Worm (Caenorhabditis elegans) whole organism, L1 larva: Measurements from ENCODE around the gene C05D11.13.
A peak's percentile ranks its signal among the peaks of the same experiment; 100 is the strongest.

ENCODE experiments used
- C04F5.9 ChIP-seq: sonication (generic microtip); optimal IDR thresholded peaks from 2 replicates; lab custom pipeline; 2016; ENCODE audit warnings: missing genetic modification characterization, missing compliant biosample characterization
- C34B4.2 ChIP-seq: sonication (generic microtip); optimal IDR thresholded peaks from 2 replicates; lab custom pipeline; 2017; ENCODE audit warnings: mild to moderate bottlenecking, missing genetic modification characterization, missing compliant biosample characterization
- Y116A8C.19 ChIP-seq: sonication (generic microtip); optimal IDR thresholded peaks from 2 replicates; lab custom pipeline; 2016; ENCODE audit warnings: missing compliant biosample characterization, missing genetic modification characterization, borderline replicate concordance
- aly-2 ChIP-seq: fragments of 150-350 bp; optimal IDR thresholded peaks from 2 replicates; lab custom pipeline; 2014; ENCODE audit warnings: missing biosample characterization, missing genetic modification characterization
- ceh-63 ChIP-seq: fragments of 200-800 bp; sonication (Bioruptor generic); optimal IDR thresholded peaks from 2 replicates; lab custom pipeline; 2018; ENCODE audit warnings: mild to moderate bottlenecking, missing genetic modification characterization, missing compliant biosample characterization
- ceh-8 ChIP-seq: fragments of 200-800 bp; sonication (Bioruptor generic); optimal IDR thresholded peaks from 2 replicates; lab custom pipeline; 2018; ENCODE audit warnings: mild to moderate bottlenecking, missing genetic modification characterization, moderate library complexity, missing compliant biosample characterization
- ces-1 ChIP-seq: fragments of 150-350 bp; optimal IDR thresholded peaks from 2 replicates; lab custom pipeline; 2014; ENCODE audit warnings: missing biosample characterization, missing genetic modification reagents, missing genetic modification characterization
- dsc-1 ChIP-seq: sonication (generic microtip); optimal IDR thresholded peaks from 2 replicates; lab custom pipeline; 2016; ENCODE audit warnings: mild to moderate bottlenecking, missing genetic modification characterization, missing compliant biosample characterization
- elt-2 ChIP-seq: sonication (generic microtip); optimal IDR thresholded peaks from 2 replicates; lab custom pipeline; 2016; ENCODE audit warnings: missing genetic modification characterization, mild to moderate bottlenecking, inconsistent platforms, missing compliant biosample characterization, missing genetic modification reagents
- fkh-8 ChIP-seq: sonication (generic microtip); optimal IDR thresholded peaks from 2 replicates; lab custom pipeline; 2016; ENCODE audit warnings: mild to moderate bottlenecking, missing genetic modification characterization, missing compliant biosample characterization
- fos-1 ChIP-seq: fragments of 150-350 bp; optimal IDR thresholded peaks from 2 replicates; lab custom pipeline; 2014; ENCODE audit warnings: missing biosample characterization, missing genetic modification characterization
- grh-1 ChIP-seq: fragments of 200-800 bp; sonication (Bioruptor generic); IDR thresholded peaks from 2 replicates; pipeline ENCODE4 v1.3.6; 2022; ENCODE audit warnings: missing genetic modification reagents, missing genetic modification characterization, missing compliant biosample characterization
- hlh-4 ChIP-seq: sonication (generic microtip); optimal IDR thresholded peaks from 2 replicates; lab custom pipeline; 2016; ENCODE audit warnings: mild to moderate bottlenecking, missing genetic modification characterization, missing compliant biosample characterization
- hpl-2 ChIP-seq: fragments of 150-350 bp; optimal IDR thresholded peaks from 2 replicates; lab custom pipeline; 2014; ENCODE audit warnings: missing biosample characterization, missing genetic modification reagents, missing genetic modification characterization
- irx-1 ChIP-seq: sonication (generic microtip); optimal IDR thresholded peaks from 2 replicates; lab custom pipeline; 2016; ENCODE audit warnings: missing genetic modification characterization, missing compliant biosample characterization
- lin-13 ChIP-seq: fragments of 150-350 bp; optimal IDR thresholded peaks from 2 replicates; lab custom pipeline; 2014; ENCODE audit warnings: missing biosample characterization, missing genetic modification reagents, missing genetic modification characterization
- lin-14 ChIP-seq: fragments of 200-800 bp; sonication (Bioruptor generic); optimal IDR thresholded peaks from 2 replicates; lab custom pipeline; 2018; ENCODE audit warnings: mild to moderate bottlenecking, missing genetic modification characterization, moderate library complexity, missing compliant biosample characterization
- lin-35 ChIP-seq, 2 experiments: fragments of 150-350 bp; optimal IDR thresholded peaks; 2 replicates each; lab custom pipeline; 2014; ENCODE audit warnings: missing biosample characterization in 2 of 2, missing genetic modification characterization in 2 of 2, missing genetic modification reagents in 2 of 2
- lir-3 ChIP-seq: sonication (generic microtip); optimal IDR thresholded peaks from 2 replicates; lab custom pipeline; 2016; ENCODE audit warnings: mild to moderate bottlenecking, missing genetic modification characterization, moderate library complexity, missing compliant biosample characterization; ENCODE audit not compliant: poor library complexity
- lsy-2 ChIP-seq, 2 experiments: fragments of 150-350 bp; optimal IDR thresholded peaks; 2 replicates each; lab custom pipeline; 2014; ENCODE audit warnings: missing biosample characterization in 2 of 2, missing genetic modification characterization in 2 of 2
- mab-9 ChIP-seq: fragments of 200-800 bp; sonication (Bioruptor generic); IDR thresholded peaks from 2 replicates; pipeline ENCODE4 v1.3.6; 2022; ENCODE audit warnings: missing genetic modification reagents, missing genetic modification characterization, missing compliant biosample characterization
- mdl-1 ChIP-seq, 2 experiments: fragments of 150-350 bp; optimal IDR thresholded peaks; 2 replicates each; lab custom pipeline; 2014 to 2017; ENCODE audit warnings: missing biosample characterization in 2 of 2, missing genetic modification characterization in 2 of 2, inconsistent platforms in 1 of 2
- mef-2 ChIP-seq: fragments of 150-350 bp; optimal IDR thresholded peaks from 2 replicates; lab custom pipeline; 2014; ENCODE audit warnings: missing biosample characterization, missing genetic modification characterization
- mep-1 ChIP-seq: fragments of 150-350 bp; optimal IDR thresholded peaks from 2 replicates; lab custom pipeline; 2014; ENCODE audit warnings: missing biosample characterization, missing genetic modification characterization
- nhr-11 ChIP-seq: fragments of 150-350 bp; optimal IDR thresholded peaks from 2 replicates; lab custom pipeline; 2014; ENCODE audit warnings: missing biosample characterization, missing genetic modification characterization
- nhr-19 ChIP-seq: fragments of 200-800 bp; sonication (Bioruptor generic); conservative IDR thresholded peaks from 2 replicates; pipeline ENCODE4 v1.3.6; 2022; ENCODE audit warnings: missing genetic modification characterization, missing compliant biosample characterization
- nhr-237 ChIP-seq: fragments of 150-350 bp; optimal IDR thresholded peaks from 2 replicates; lab custom pipeline; 2014; ENCODE audit warnings: missing biosample characterization, missing genetic modification characterization
- nhr-47 ChIP-seq: sonication (generic microtip); optimal IDR thresholded peaks from 2 replicates; lab custom pipeline; 2016; ENCODE audit warnings: mild to moderate bottlenecking, missing genetic modification characterization, moderate library complexity, missing compliant biosample characterization
- nhr-71 ChIP-seq: sonication (generic microtip); optimal IDR thresholded peaks from 2 replicates; lab custom pipeline; 2016; ENCODE audit warnings: mild to moderate bottlenecking, missing genetic modification characterization, moderate library complexity, missing compliant biosample characterization
- nhr-76 ChIP-seq: sonication (generic microtip); optimal IDR thresholded peaks from 2 replicates; lab custom pipeline; 2017; ENCODE audit warnings: missing biosample characterization, missing genetic modification characterization
- nhr-77 ChIP-seq: fragments of 150-350 bp; optimal IDR thresholded peaks from 2 replicates; lab custom pipeline; 2014; ENCODE audit warnings: missing biosample characterization, missing genetic modification characterization
- nhr-85 ChIP-seq: sonication (generic microtip); peaks from one replicate; lab custom pipeline; 2016; ENCODE audit warnings: missing genetic modification characterization, inconsistent platforms, missing compliant biosample characterization
- nhr-90 ChIP-seq: sonication (generic microtip); optimal IDR thresholded peaks from 2 replicates; lab custom pipeline; 2016; ENCODE audit warnings: mild to moderate bottlenecking, missing genetic modification characterization, missing compliant biosample characterization; ENCODE audit not compliant: poor library complexity
- pag-3 ChIP-seq: sonication (generic microtip); optimal IDR thresholded peaks from 2 replicates; lab custom pipeline; 2017; ENCODE audit warnings: missing genetic modification characterization, mild to moderate bottlenecking, missing compliant biosample characterization, antibody characterized with exemption, borderline replicate concordance; ENCODE audit not compliant: insufficient read depth
- skn-1 ChIP-seq: fragments of 150-350 bp; optimal IDR thresholded peaks from 2 replicates; lab custom pipeline; 2014; ENCODE audit warnings: missing biosample characterization, missing genetic modification characterization
- snpc-4 ChIP-seq: fragments of 150-350 bp; optimal IDR thresholded peaks from 2 replicates; lab custom pipeline; 2014; ENCODE audit warnings: missing biosample characterization, missing genetic modification characterization
- snu-23 ChIP-seq: sonication (generic microtip); optimal IDR thresholded peaks from 2 replicates; lab custom pipeline; 2016; ENCODE audit warnings: missing genetic modification characterization, missing compliant biosample characterization
- sox-4 ChIP-seq: sonication (generic microtip); optimal IDR thresholded peaks from 2 replicates; lab custom pipeline; 2016; ENCODE audit warnings: missing genetic modification characterization, missing compliant biosample characterization
- sptf-1 ChIP-seq: fragments of 150-350 bp; optimal IDR thresholded peaks from 2 replicates; lab custom pipeline; 2014; ENCODE audit warnings: missing biosample characterization, missing genetic modification characterization
- sup-37 ChIP-seq: fragments of 200-800 bp; sonication (Bioruptor generic); optimal IDR thresholded peaks from 2 replicates; lab custom pipeline; 2018; ENCODE audit warnings: mild to moderate bottlenecking, missing genetic modification characterization, missing compliant biosample characterization
- tlp-1 ChIP-seq: fragments of 150-350 bp; optimal IDR thresholded peaks from 2 replicates; lab custom pipeline; 2014; ENCODE audit warnings: missing biosample characterization, missing genetic modification characterization
- unc-130 ChIP-seq: fragments of 150-350 bp; optimal IDR thresholded peaks from 2 replicates; lab custom pipeline; 2017; ENCODE audit warnings: missing biosample characterization, missing genetic modification characterization, inconsistent platforms
- unc-86 ChIP-seq: sonication (generic microtip); optimal IDR thresholded peaks from 2 replicates; lab custom pipeline; 2016; ENCODE audit warnings: missing genetic modification characterization, missing compliant biosample characterization
- unc-98 ChIP-seq: fragments of 200-800 bp; sonication (Bioruptor generic); IDR thresholded peaks from 2 replicates; pipeline ENCODE4 v1.3.6; 2022; ENCODE audit warnings: missing genetic modification characterization, missing compliant biosample characterization
- vab-15 ChIP-seq: sonication (generic microtip); optimal IDR thresholded peaks from 2 replicates; lab custom pipeline; 2017; ENCODE audit warnings: missing genotype, mild to moderate bottlenecking, missing genetic modification characterization, missing compliant biosample characterization
- zag-1 ChIP-seq: fragments of 150-350 bp; optimal IDR thresholded peaks from 2 replicates; lab custom pipeline; 2014; ENCODE audit warnings: missing biosample characterization, missing genetic modification characterization
- ztf-4 ChIP-seq: fragments of 150-350 bp; optimal IDR thresholded peaks from 2 replicates; lab custom pipeline; 2014; ENCODE audit warnings: missing biosample characterization, missing genetic modification characterization

The C05D11.13 gene

ce11 chrIII:6421973-6422511, 22.3 kb downstream of the C05D11.13 start (continued):
- no peak for TF ChIP-seq mab-9 (GFP tag; lab: Robert Waterston, UW)
- TF ChIP-seq nhr-19 (GFP tag; lab: Robert Waterston, UW) = peak; percentile 34
- peak; percentile 41 for TF ChIP-seq lin-14 (GFP tag; lab: Kevin White, UChicago)
- no peak for TF ChIP-seq ztf-4
- no peak for TF ChIP-seq nhr-237 (tag; lab: Kevin White, UChicago)
- TF ChIP-seq sptf-1 (tag; lab: Kevin White, UChicago) = no peak
- TF ChIP-seq mep-1 (tag; lab: Kevin White, UChicago) = no peak
- no peak for TF ChIP-seq snpc-4 (tag; lab: Kevin White, UChicago)
- TF ChIP-seq nhr-47 (tag; lab: Kevin White, UChicago) = no peak

- TF ChIP-seq nhr-71 (no peak), nhr-85 (tag; lab: Kevin White, UChicago) (peak; percentile 74)
Observed at ce11 chrIII:6421473-6421872, 22.9 kb downstream of the C05D11.13 start.

ce11 chrIII:6420995-6421404, 23.4 kb downstream of the C05D11.13 start:
- TF ChIP-seq unc-86 (tag; lab: Kevin White, UChicago) (peak; percentile 93), nhr-19 (GFP tag; lab: Robert Waterston, UW) (peak; percentile 96), mef-2 (tag; lab: Kevin White, UChicago) (peak; percentile 69), skn-1 (tag; lab: Kevin White, UChicago) (peak; percentile 83), tlp-1 (tag; lab: Kevin White, UChicago) (no peak), ceh-63 (GFP tag; lab: Kevin White, UChicago) (no peak), ces-1 (GFP tag; lab: Kevin White, UChicago) (no peak), elt-2 (tag; lab: Kevin White, UChicago) (peak; percentile 95), snpc-4 (tag; lab: Kevin White, UChicago) (peak; percentile 73), vab-15 (tag; lab: Kevin White, UChicago) (peak; percentile 24), snu-23 (GFP tag; lab: Kevin White, UChicago) (peak; percentile 95), fos-1 (tag; lab: Kevin White, UChicago) (peak; percentile 60), sptf-1 (tag; lab: Kevin White, UChicago) (no peak), ceh-8 (GFP tag; lab: Kevin White, UChicago) (peak; percentile 52), lin-13 (GFP tag; lab: Kevin White, UChicago) (peak; percentile 63), aly-2 (tag; lab: Kevin White, UChicago) (peak; percentile 69), nhr-47 (tag; lab: Kevin White, UChicago) (peak; percentile 97), nhr-237 (tag; lab: Kevin White, UChicago) (peak; percentile 22), hpl-2 (GFP tag; lab: Kevin White, UChicago) (peak; percentile 22), lsy-2 (tag; optimal IDR thresholded peaks at IDR 0.05; lab: Kevin White, UChicago) (peak; percentile 81 to 88), mdl-1 (tag; optimal IDR thresholded peaks at IDR 0.05; lab: Kevin White, UChicago) (peak; percentile 68 to 98), lir-3 (peak; percentile 76), grh-1 (GFP tag; lab: Robert Waterston, UW) (peak; percentile 92), nhr-90 (peak; percentile 98), irx-1 (peak; percentile 87), pag-3 (tag; lab: Kevin White, UChicago) (no peak), nhr-11 (tag; lab: Kevin White, UChicago) (peak; percentile 85), Y116A8C.19 (tag; lab: Kevin White, UChicago) (no peak), sox-4 (tag; lab: Kevin White, UChicago) (peak; percentile 80), unc-98 (peak; percentile 85), unc-130 (tag; lab: Kevin White, UChicago) (peak; percentile 83), ztf-4 (peak; percentile 89), zag-1 (tag; lab: Kevin White, UChicago) (no peak), lin-14 (GFP tag; lab: Kevin White, UChicago) (peak; percentile 98), C34B4.2 (tag; lab: Kevin White, UChicago) (peak; percentile 53), C04F5.9 (tag; lab: Kevin White, UChicago) (peak; percentile 76), mep-1 (tag; lab: Kevin White, UChicago) (peak; percentile 78), dsc-1 (tag; lab: Kevin White, UChicago) (peak; percentile 91), nhr-77 (tag; lab: Kevin White, UChicago) (peak; percentile 60), nhr-76 (tag; lab: Kevin White, UChicago) (no peak), fkh-8 (peak; percentile 92), hlh-4 (tag; lab: Kevin White, UChicago) (peak; percentile 23), sup-37 (GFP tag; lab: Kevin White, UChicago) (peak; percentile 77), lin-35 (GFP tag; optimal IDR thresholded peaks at IDR 0.05; lab: Kevin White, UChicago) (peak; percentile 76 to 81)
